Worm (Caenorhabditis elegans) whole organism, early embryonic: ENCODE measurements around the gene age-1.

Experiments used
- B0310.2 ChIP-seq: sonication (generic microtip); optimal IDR thresholded peaks from 2 replicates; lab custom pipeline; 2016; ENCODE audit warnings: mild to moderate bottlenecking, missing genetic modification characterization, missing compliant biosample characterization
- F13C5.2 ChIP-seq: sonication (generic microtip); optimal IDR thresholded peaks from 2 replicates; lab custom pipeline; 2017; ENCODE audit warnings: mild to moderate bottlenecking, missing genetic modification characterization, inconsistent platforms, missing compliant biosample characterization
- aly-1 ChIP-seq: sonication (generic microtip); optimal IDR thresholded peaks from 2 replicates; lab custom pipeline; 2016; ENCODE audit warnings: missing genetic modification characterization, missing compliant biosample characterization
- ama-1 ChIP-seq: fragments of 150-350 bp; optimal IDR thresholded peaks from 2 replicates; lab custom pipeline; 2014
- ceh-36 ChIP-seq: sonication (generic microtip); optimal IDR thresholded peaks from 2 replicates; lab custom pipeline; 2016; ENCODE audit warnings: missing genetic modification characterization, inconsistent platforms, missing compliant biosample characterization
- ets-7 ChIP-seq: sonication (generic microtip); optimal IDR thresholded peaks from 2 replicates; lab custom pipeline; 2016; ENCODE audit warnings: missing genotype, missing genetic modification characterization, missing compliant biosample characterization
- flt-1 ChIP-seq: fragments of 200-800 bp; sonication (Bioruptor generic); IDR thresholded peaks from 2 replicates; pipeline ENCODE4 v1.3.6; 2022; ENCODE audit warnings: missing genetic modification characterization, missing compliant biosample characterization
- hmbx-1 ChIP-seq: sonication (generic microtip); optimal IDR thresholded peaks from 2 replicates; lab custom pipeline; 2016; ENCODE audit warnings: mild to moderate bottlenecking, missing genetic modification characterization, missing compliant biosample characterization
- pes-1 ChIP-seq: fragments of 200-800 bp; sonication (Bioruptor generic); IDR thresholded peaks from 2 replicates; pipeline ENCODE4 v1.3.6; 2022; ENCODE audit warnings: missing genetic modification reagents, missing genetic modification characterization, missing compliant biosample characterization
- scrt-1 ChIP-seq: fragments of 200-800 bp; sonication (Bioruptor generic); IDR thresholded peaks from 2 replicates; pipeline ENCODE4 v1.3.6; 2022; ENCODE audit warnings: missing genetic modification characterization, missing compliant biosample characterization
- sea-1 ChIP-seq: fragments of 200-800 bp; sonication (Bioruptor generic); conservative IDR thresholded peaks from 2 replicates; pipeline ENCODE4 v1.3.6; 2022; ENCODE audit warnings: missing genetic modification characterization, missing compliant biosample characterization
- tra-4 ChIP-seq: sonication (generic microtip); optimal IDR thresholded peaks from 2 replicates; lab custom pipeline; 2017; ENCODE audit warnings: missing genetic modification characterization, missing compliant biosample characterization

DNA sequence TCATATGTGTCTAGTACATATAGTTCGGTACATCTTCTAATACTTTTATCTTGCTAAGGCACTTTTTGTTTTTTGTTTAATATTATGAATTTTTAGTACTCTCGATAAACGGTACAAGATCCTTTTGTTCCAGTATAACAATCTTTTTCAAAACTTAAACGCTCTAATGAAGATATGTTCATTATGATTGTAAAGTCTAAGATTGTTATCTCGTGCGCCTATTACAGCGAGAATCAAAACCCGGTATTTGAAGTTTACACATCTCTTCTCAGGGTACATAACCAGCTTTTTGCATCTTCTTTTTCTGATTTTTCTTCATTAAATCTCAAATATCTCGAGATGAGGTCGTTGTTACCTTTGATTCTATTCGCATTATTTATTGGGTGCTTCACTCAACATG, 38.9 kb downstream of the age-1 start, which contains the start of gene B0334.13:
- TF ChIP-seq sea-1 (GFP tag; lab: Robert Waterston, UW): no peak
- TF ChIP-seq flt-1: no peak
- TF ChIP-seq ama-1 (lab: Kevin White, UChicago): no peak
- no peak for TF ChIP-seq ceh-36 (tag; lab: Kevin White, UChicago)
- no peak for TF ChIP-seq pes-1 (GFP tag; lab: Robert Waterston, UW)
- TF ChIP-seq ets-7: no peak
- TF ChIP-seq aly-1 (tag; lab: Kevin White, UChicago): no peak
- no peak for TF ChIP-seq hmbx-1 (tag; lab: Kevin White, UChicago)
- no peak for TF ChIP-seq B0310.2 (tag; lab: Kevin White, UChicago)
- no peak for TF ChIP-seq F13C5.2 (tag; lab: Kevin White, UChicago)
- no peak for TF ChIP-seq scrt-1
- no peak for TF ChIP-seq tra-4 (tag; lab: Kevin White, UChicago)
